Fruit fly (Drosophila melanogaster): ENCODE results near the gene CG7567.
A peak's percentile ranks its signal among the peaks of the same experiment; 100 is the strongest.

The CG7567 gene

DNA sequence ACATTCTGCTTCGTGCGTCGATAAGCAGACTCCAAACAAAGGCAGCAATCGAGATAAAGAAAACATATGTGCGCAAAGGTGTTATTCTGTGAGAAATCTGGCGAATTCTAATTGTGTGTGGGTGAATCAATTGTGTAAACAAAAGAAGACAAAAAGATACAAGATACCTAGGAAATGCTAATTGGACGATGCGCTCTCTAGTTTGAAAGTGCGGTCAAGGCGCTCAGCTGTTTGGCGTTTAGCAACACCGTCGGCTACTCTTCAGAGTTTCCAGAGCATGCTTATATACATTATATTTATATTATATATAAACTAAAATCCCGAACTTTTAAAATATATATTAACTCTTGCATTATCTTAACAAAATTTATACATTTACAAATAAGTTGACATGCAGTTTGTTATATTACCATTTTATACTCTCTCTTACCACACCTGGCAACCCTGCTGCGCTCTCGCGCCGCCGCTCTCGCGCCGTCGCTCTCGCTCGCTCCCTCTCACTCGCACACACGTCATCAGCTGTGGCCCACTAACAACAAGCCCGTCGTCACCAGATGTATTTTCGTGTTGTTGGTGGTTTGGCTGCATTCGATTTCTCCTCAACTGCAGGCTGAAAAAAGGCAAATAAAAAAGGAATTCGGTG is 30.7 kb upstream of the CG7567 start, which contains the start of gene CG1907 (continued):
- TF ChIP-seq Bdp1 (GFP tag; optimal IDR thresholded peaks at IDR 0.05) (peak; percentile 78), ftz-f1 (GFP tag; optimal IDR thresholded peaks at IDR 0.05) (peak; percentile 87)

DNA sequence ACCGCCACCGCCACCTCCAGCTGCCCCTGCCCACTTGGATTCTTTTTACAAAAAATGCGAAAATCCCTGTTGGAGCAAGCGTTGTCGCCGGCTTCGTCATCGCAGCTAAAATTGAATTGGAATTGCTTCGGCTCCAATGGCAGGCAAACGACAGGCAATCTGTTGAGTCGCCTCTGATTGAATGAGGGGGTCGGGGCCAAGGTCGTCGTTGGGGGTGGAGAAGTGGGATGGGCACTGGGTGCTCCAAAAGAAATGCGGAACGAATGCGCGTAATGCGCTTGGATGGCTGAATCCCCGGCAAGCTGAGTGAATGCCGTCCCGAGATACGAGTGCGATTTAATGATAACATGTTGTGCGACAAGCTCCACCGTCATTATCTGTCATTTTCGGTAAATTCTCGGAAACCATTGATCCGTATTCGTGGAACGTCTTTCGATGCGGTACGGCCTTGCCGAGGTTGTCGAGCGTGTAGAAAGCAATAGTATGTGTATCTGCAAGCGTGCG is 29.9 kb upstream of the CG7567 start:
- TF ChIP-seq Med (GFP tag) = peak; percentile 61
- TF ChIP-seq so (GFP tag; IDR thresholded peaks at IDR 0.05) = no peak

DNA sequence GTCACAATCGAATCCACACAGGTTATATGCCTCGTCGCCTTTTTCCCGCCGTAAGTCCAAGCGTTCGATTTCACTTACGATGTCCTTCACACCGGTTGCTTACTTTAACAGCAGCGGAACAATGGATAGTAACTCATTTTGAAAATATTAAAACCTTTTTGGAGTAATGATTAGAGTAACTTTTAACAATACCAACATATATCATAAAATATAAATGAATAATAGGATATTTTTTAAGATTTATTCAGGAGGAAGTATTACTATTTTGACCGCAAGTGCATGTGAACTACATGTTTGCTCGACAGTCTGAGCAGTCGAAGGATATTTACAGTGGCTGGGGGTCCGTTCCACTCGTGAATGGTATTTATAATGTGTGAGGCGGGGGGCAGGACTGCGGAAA is 29.3 kb upstream of the CG7567 start:
- TF ChIP-seq CG2889 (GFP tag; IDR thresholded peaks at IDR 0.05) (no peak), Dip2 (GFP tag; IDR thresholded peaks at IDR 0.05) (no peak), sens (GFP tag) (no peak), bbx (GFP tag; IDR thresholded peaks at IDR 0.05; ENCODE audit: partially characterized antibody) (no peak), tna (GFP tag; IDR thresholded peaks at IDR 0.05; ENCODE audit: partially characterized antibody) (no peak), Neu2 (GFP tag; optimal IDR thresholded peaks at IDR 0.05; ENCODE audit: borderline replicate concordance) (no peak), nerfin-1 (tag; optimal IDR thresholded peaks at IDR 0.05) (no peak), corto (GFP tag; optimal IDR thresholded peaks at IDR 0.05) (no peak), ato (GFP tag; IDR thresholded peaks at IDR 0.05; ENCODE audit: partially characterized antibody) (no peak), BEAF-32 (GFP tag; optimal IDR thresholded peaks at IDR 0.05) (no peak), onecut (GFP tag; IDR thresholded peaks at IDR 0.05) (no peak), exex (tag; optimal IDR thresholded peaks at IDR 0.05) (no peak), chinmo (GFP tag; IDR thresholded peaks at IDR 0.05; ENCODE audit: partially characterized antibody) (no peak), Stat92E (GFP tag; optimal IDR thresholded peaks at IDR 0.05) (no peak), D19B (GFP tag; optimal IDR thresholded peaks at IDR 0.05) (no peak), CG32767 (GFP tag; IDR thresholded peaks at IDR 0.05) (no peak), Dref (GFP tag; IDR thresholded peaks at IDR 0.05) (no peak), CG17361 (GFP tag; IDR thresholded peaks at IDR 0.05) (no peak), lmd (GFP tag; IDR thresholded peaks at IDR 0.05) (no peak), eyg (GFP tag; optimal IDR thresholded peaks at IDR 0.05) (no peak), cwo (GFP tag; optimal IDR thresholded peaks at IDR 0.05) (no peak), Bgb (GFP tag; IDR thresholded peaks at IDR 0.05; ENCODE audit: partially characterized antibody) (no peak), MBD-R2 (GFP tag; IDR thresholded peaks at IDR 0.05) (no peak), CG31388 (GFP tag; optimal IDR thresholded peaks at IDR 0.05) (no peak), E2f1 (GFP tag; IDR thresholded peaks at IDR 0.05) (no peak), pum (GFP tag; optimal IDR thresholded peaks at IDR 0.05) (no peak), CG3726 (GFP tag; IDR thresholded peaks at IDR 0.05) (no peak), pho (GFP tag; optimal IDR thresholded peaks at IDR 0.05) (no peak), CG2875 (GFP tag; optimal IDR thresholded peaks at IDR 0.05) (no peak), fu2 (GFP tag; optimal IDR thresholded peaks at IDR 0.05) (no peak), zen (tag; optimal IDR thresholded peaks at IDR 0.05) (no peak), peb (GFP tag; IDR thresholded peaks at IDR 0.05) (no peak), MESR4 (GFP tag; optimal IDR thresholded peaks at IDR 0.05) (no peak), HLH3B (GFP tag; IDR thresholded peaks at IDR 0.05) (0 out of 2 replicates have a peak, but pooled peaks have one; percentile 25), CG9932 (GFP tag; IDR thresholded peaks at IDR 0.05) (no peak), sisA (GFP tag; IDR thresholded peaks at IDR 0.05) (peak; percentile 11; the same call in 1 of the 2 replicates), crp (GFP tag; optimal IDR thresholded peaks at IDR 0.05) (no peak), slbo (GFP tag; IDR thresholded peaks at IDR 0.05) (peak; percentile 8; the same call in 1 of the 2 replicates), ac (GFP tag; optimal IDR thresholded peaks at IDR 0.05) (no peak), CG15073 (GFP tag; optimal IDR thresholded peaks at IDR 0.05) (no peak), CG15269 (tag; optimal IDR thresholded peaks at IDR 0.05) (no peak), CG7987 (GFP tag; optimal IDR thresholded peaks at IDR 0.05) (no peak)
